Fruit fly (Drosophila melanogaster) whole organism, pupa: ENCODE results near the gene Fkbp39.

Experiments used
- CG10348 ChIP-seq: fragments of 200-800 bp; sonication (Bioruptor generic); IDR thresholded peaks from 2 replicates; pipeline ENCODE4 v1.3.6; 2022; ENCODE audit warnings: missing biosample characterization, missing genetic modification characterization
- CG12605 ChIP-seq: fragments of 200-800 bp; sonication (Bioruptor generic); IDR thresholded peaks from 2 replicates; pipeline ENCODE4 v1.3.6; 2022; ENCODE audit warnings: missing biosample characterization, missing genetic modification characterization
- CG13204 ChIP-seq: fragments of 200-800 bp; sonication (Bioruptor generic); optimal IDR thresholded peaks from 2 replicates; lab custom pipeline; 2018; ENCODE audit warnings: missing biosample characterization, mild to moderate bottlenecking, missing genetic modification characterization, moderate library complexity
- CG14655 ChIP-seq: fragments of 200-800 bp; sonication (Bioruptor generic); optimal IDR thresholded peaks from 3 replicates; lab custom pipeline; 2017; ENCODE audit warnings: mild to moderate bottlenecking, missing biosample characterization, missing genetic modification reagents, missing genetic modification characterization
- CG15710 ChIP-seq: fragments of 200-800 bp; sonication (Bioruptor generic); optimal IDR thresholded peaks from 2 replicates; lab custom pipeline; 2018; ENCODE audit warnings: missing biosample characterization, mild to moderate bottlenecking, missing genetic modification characterization, moderate library complexity
- CG17806 ChIP-seq: fragments of 200-800 bp; sonication (Bioruptor generic); optimal IDR thresholded peaks from 2 replicates; lab custom pipeline; 2018; ENCODE audit warnings: missing biosample characterization, mild to moderate bottlenecking, missing genetic modification characterization, moderate library complexity
- CG32121 ChIP-seq: fragments of 200-800 bp; sonication (Bioruptor generic); IDR thresholded peaks from 2 replicates; pipeline ENCODE4 v1.3.6; 2022; ENCODE audit warnings: missing biosample characterization, missing genetic modification characterization
- CG34367 ChIP-seq: fragments of 200-800 bp; sonication (Bioruptor generic); optimal IDR thresholded peaks from 2 replicates; lab custom pipeline; 2018; ENCODE audit warnings: missing biosample characterization, mild to moderate bottlenecking, missing genetic modification characterization
- CG4496 ChIP-seq: fragments of 200-800 bp; sonication (Bioruptor generic); IDR thresholded peaks from 3 replicates; pipeline ENCODE4 v1.3.6; 2022; ENCODE audit warnings: missing biosample characterization, missing genetic modification characterization
- CG8159 ChIP-seq: fragments of 200-800 bp; sonication (Bioruptor generic); optimal IDR thresholded peaks from 3 replicates; lab custom pipeline; 2018; ENCODE audit warnings: missing biosample characterization, mild to moderate bottlenecking, missing genetic modification characterization, moderate library complexity
- CG8301 ChIP-seq: fragments of 200-800 bp; sonication (Bioruptor generic); optimal IDR thresholded peaks from 2 replicates; lab custom pipeline; 2018; ENCODE audit warnings: missing biosample characterization, mild to moderate bottlenecking, missing genetic modification characterization
- CG9948 ChIP-seq: fragments of 200-800 bp; sonication (Bioruptor generic); optimal IDR thresholded peaks from 2 replicates; lab custom pipeline; 2018; ENCODE audit warnings: missing biosample characterization, mild to moderate bottlenecking, missing genetic modification characterization, moderate library complexity
- D1 ChIP-seq: fragments of 200-800 bp; sonication (Bioruptor generic); optimal IDR thresholded peaks from 2 replicates; lab custom pipeline; 2018; ENCODE audit warnings: missing biosample characterization, mild to moderate bottlenecking, missing genetic modification characterization, moderate library complexity
- EcR ChIP-seq: fragments of 200-800 bp; sonication (Bioruptor generic); optimal IDR thresholded peaks from 3 replicates; lab custom pipeline; 2019; ENCODE audit warnings: missing biosample characterization, missing genetic modification characterization, mild to moderate bottlenecking, moderate library complexity, missing genetic modification reagents
- Ets98B ChIP-seq: fragments of 200-800 bp; sonication (Bioruptor generic); IDR thresholded peaks from 2 replicates; pipeline ENCODE4 v1.3.6; 2022; ENCODE audit warnings: missing biosample characterization, missing genetic modification characterization
- Pif1B ChIP-seq: fragments of 200-800 bp; sonication (Bioruptor generic); optimal IDR thresholded peaks from 3 replicates; lab custom pipeline; 2016; ENCODE audit warnings: missing biosample characterization, missing genetic modification characterization
- Snoo ChIP-seq: fragments of 200-800 bp; sonication (Bioruptor generic); optimal IDR thresholded peaks from 3 replicates; lab custom pipeline; 2017; ENCODE audit warnings: missing biosample characterization, mild to moderate bottlenecking, missing genetic modification characterization, inconsistent platforms
- fd96Ca ChIP-seq: fragments of 200-800 bp; sonication (Bioruptor generic); IDR thresholded peaks from 3 replicates; pipeline ENCODE4 v1.3.6; 2022; ENCODE audit warnings: missing biosample characterization, missing genetic modification characterization
- gl ChIP-seq: fragments of 200-800 bp; sonication (Bioruptor generic); optimal IDR thresholded peaks from 2 replicates; lab custom pipeline; 2018; ENCODE audit warnings: missing biosample characterization, mild to moderate bottlenecking, missing genetic modification characterization
- rn ChIP-seq: fragments of 200-800 bp; sonication (Bioruptor generic); IDR thresholded peaks from 2 replicates; pipeline ENCODE4 v1.3.6; 2022; ENCODE audit warnings: missing biosample characterization, missing genetic modification characterization

Gene Fkbp39

DNA sequence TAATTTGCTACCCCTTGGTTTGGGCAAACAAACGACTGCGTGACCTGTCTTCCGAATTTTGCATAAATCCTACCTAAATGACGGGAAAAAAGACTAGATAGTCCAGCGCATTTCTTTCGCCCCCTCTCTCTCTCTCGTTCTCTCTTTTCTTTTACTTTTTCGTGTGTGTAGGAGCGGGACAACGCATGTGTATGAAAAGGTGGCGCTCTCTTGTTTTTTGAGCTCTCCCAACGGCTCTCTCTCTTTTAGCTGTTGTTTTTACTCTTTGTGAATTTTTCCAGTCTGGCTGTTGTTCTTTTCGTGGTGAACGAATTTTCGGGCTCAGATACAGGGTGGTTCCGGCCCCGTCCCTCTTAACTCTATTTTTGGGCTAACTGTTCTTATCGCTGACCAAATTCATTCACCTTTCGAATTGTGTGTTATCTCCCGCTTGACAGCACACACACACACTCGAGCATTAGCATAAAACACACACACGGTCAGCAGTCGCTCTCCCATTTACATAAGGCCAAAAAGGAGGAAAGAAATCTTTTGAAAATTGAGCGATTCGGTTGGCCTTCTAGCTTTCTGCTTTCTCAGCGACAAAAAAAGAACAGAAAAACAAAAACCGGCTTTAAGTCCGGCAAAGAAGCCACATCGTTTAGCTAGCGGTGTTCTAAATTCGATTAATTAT is 41.2 kb downstream of the Fkbp39 start:
- TF ChIP-seq CG13204 (GFP tag; lab: Kevin White, UChicago) (peak; percentile 55), CG15710 (tag; lab: Kevin White, UChicago) (peak; percentile 49), EcR (GFP tag; lab: Kevin White, UChicago) (peak; percentile 38), CG34367 (tag; lab: Kevin White, UChicago) (peak; percentile 43), CG17806 (no peak), gl (peak; percentile 21)

DNA sequence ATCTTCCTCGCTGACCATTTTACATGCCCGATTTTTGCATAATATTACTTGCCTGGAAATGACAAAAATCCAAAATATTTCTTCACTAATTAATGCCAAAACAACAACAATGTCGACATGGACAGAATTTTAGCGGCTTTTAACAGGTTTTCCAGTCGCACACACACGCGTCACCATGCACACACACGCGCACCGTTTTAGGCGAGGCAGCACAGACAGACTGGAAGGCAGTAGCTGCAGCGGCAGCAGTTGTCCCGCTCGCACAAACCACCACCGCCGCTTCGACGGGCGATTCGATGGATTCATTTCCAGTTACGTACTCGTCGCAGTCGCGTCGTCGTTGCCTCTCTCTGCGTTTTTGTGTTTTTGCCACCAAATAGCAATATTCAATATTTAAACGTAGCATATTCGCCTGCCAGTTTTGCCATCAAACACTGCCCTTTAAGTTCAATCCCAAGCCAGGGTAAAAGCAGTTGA is 42.3 kb downstream of the Fkbp39 start, which contains the start of gene CG45218:
TSS of gene CG45218 (minus strand) at position 158 of the 477 bp plus-strand sequence.
- no peak for TF ChIP-seq fd96Ca
- peak; percentile 17 for TF ChIP-seq EcR (GFP tag; lab: Kevin White, UChicago)
- TF ChIP-seq CG13204 (GFP tag; lab: Kevin White, UChicago), result peak; percentile 18
- TF ChIP-seq Snoo (tag; lab: Kevin White, UChicago), result peak; percentile 19

- TF ChIP-seq CG8301 (tag; lab: Kevin White, UChicago), result no peak
- TF ChIP-seq CG14655 (GFP tag; lab: Kevin White, UChicago), result no peak
- TF ChIP-seq CG4496, result no peak
- no peak for TF ChIP-seq CG10348 (GFP tag; lab: Robert Waterston, UW)
- no peak for TF ChIP-seq CG32121 (GFP tag; lab: Robert Waterston, UW)
- TF ChIP-seq CG8159 (tag; lab: Kevin White, UChicago), result no peak
- no peak for TF ChIP-seq CG13204 (GFP tag; lab: Kevin White, UChicago)
- TF ChIP-seq EcR (GFP tag; lab: Kevin White, UChicago), result no peak
- no peak for TF ChIP-seq CG12605
- TF ChIP-seq CG17806, result no peak
- no peak for TF ChIP-seq Ets98B (GFP tag; lab: Robert Waterston, UW)
- TF ChIP-seq D1 (tag; lab: Kevin White, UChicago), result no peak
These were observed 42.9 kb downstream of the Fkbp39 start for dm6 chr3R:15289828-15290641.

DNA sequence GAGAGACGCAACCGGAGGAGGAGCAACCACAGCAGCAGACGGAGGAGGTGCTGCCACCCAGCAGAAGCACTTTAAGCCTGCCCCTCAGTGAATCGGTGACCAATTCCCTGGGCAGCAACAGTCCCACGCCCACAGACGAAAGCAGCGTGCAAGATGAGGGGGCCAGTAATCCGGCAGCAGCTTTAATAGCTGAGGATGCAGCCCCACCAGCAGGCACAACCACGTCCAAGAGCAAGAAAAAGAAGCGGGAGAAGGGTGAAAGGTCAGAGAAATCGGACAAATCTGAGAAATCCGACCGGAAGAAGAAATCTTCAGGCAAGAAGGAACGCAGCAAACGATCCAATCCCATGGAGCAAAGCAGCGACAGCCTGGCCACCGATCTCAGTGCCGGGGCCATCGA is 44.1 kb downstream of the Fkbp39 start:
- TF ChIP-seq CG34367 (tag; lab: Kevin White, UChicago), result no peak
- TF ChIP-seq CG12605, result no peak
- no peak for TF ChIP-seq CG4496
- TF ChIP-seq fd96Ca, result no peak
- TF ChIP-seq CG8301 (tag; lab: Kevin White, UChicago), result no peak

DNA sequence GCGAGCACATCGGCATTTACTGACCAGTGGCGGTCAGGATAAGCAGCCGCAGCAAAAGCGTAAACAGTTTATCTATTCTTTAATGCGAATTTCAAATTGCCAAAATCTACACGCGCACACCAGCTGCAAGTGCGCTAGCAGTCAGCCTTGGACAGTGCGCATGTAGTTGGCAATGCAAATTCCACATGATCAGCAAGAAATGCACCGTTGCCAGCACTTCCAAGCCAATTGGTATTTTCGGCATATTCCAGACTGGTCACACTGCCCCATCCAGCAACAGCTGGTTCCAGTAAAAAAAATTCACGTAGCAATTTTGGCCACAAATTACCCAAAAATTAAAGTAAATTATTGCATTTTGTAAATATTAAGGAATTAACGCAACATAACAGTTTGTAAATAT is 45.2 kb downstream of the Fkbp39 start:
- TF ChIP-seq Ets98B (GFP tag; lab: Robert Waterston, UW) (no peak), CG8301 (tag; lab: Kevin White, UChicago) (no peak), rn (GFP tag; lab: Robert Waterston, UW) (no peak), CG9948 (tag; lab: Kevin White, UChicago) (no peak), CG10348 (GFP tag; lab: Robert Waterston, UW) (no peak), CG13204 (GFP tag; lab: Kevin White, UChicago) (no peak)

DNA sequence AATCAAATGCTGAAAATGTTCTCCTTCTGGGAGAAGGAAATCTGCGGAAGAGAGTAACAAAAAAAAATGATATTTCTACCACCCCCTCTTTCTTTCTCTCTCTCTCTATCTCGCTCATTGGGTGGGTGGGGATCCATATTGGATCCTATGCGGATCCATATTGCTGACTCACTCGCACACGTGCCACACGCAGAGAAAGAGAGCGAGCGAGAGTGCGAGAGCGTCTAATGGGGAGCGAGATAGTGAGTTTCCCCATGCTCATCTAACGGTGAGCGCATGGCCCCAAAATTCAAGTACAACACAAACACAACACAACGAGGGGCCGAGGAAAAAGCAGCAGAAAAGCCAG is 46.3 kb downstream of the Fkbp39 start:
- TF ChIP-seq CG4496, result no peak
- TF ChIP-seq CG34367 (tag; lab: Kevin White, UChicago), result no peak
- TF ChIP-seq D1 (tag; lab: Kevin White, UChicago), result no peak
- no peak for TF ChIP-seq CG17806
- no peak for TF ChIP-seq CG32121 (GFP tag; lab: Robert Waterston, UW)
- TF ChIP-seq CG13204 (GFP tag; lab: Kevin White, UChicago), result no peak
- no peak for TF ChIP-seq Pif1B (GFP tag; lab: Kevin White, UChicago)
- TF ChIP-seq gl, result no peak
- no peak for TF ChIP-seq CG9948 (tag; lab: Kevin White, UChicago)

dm6 chr3R:15286024-15286692 is 46.8 kb downstream of the Fkbp39 start:
- no peak for TF ChIP-seq CG34367 (tag; lab: Kevin White, UChicago)
- TF ChIP-seq D1 (tag; lab: Kevin White, UChicago), result peak; percentile 2
